Fruit fly (Drosophila melanogaster) whole organism, pupa: Measurements from ENCODE around the gene Acbp3.

Source experiments
- CG10348 ChIP-seq: fragments of 200-800 bp; sonication (Bioruptor generic); IDR thresholded peaks from 2 replicates; pipeline ENCODE4 v1.3.6; 2022; ENCODE audit warnings: missing biosample characterization, missing genetic modification characterization
- CG12605 ChIP-seq: fragments of 200-800 bp; sonication (Bioruptor generic); IDR thresholded peaks from 2 replicates; pipeline ENCODE4 v1.3.6; 2022; ENCODE audit warnings: missing biosample characterization, missing genetic modification characterization
- CG13204 ChIP-seq: fragments of 200-800 bp; sonication (Bioruptor generic); optimal IDR thresholded peaks from 2 replicates; lab custom pipeline; 2018; ENCODE audit warnings: missing biosample characterization, mild to moderate bottlenecking, missing genetic modification characterization, moderate library complexity
- CG14655 ChIP-seq: fragments of 200-800 bp; sonication (Bioruptor generic); optimal IDR thresholded peaks from 3 replicates; lab custom pipeline; 2017; ENCODE audit warnings: mild to moderate bottlenecking, missing biosample characterization, missing genetic modification reagents, missing genetic modification characterization
- CG15710 ChIP-seq: fragments of 200-800 bp; sonication (Bioruptor generic); optimal IDR thresholded peaks from 2 replicates; lab custom pipeline; 2018; ENCODE audit warnings: missing biosample characterization, mild to moderate bottlenecking, missing genetic modification characterization, moderate library complexity
- CG17806 ChIP-seq: fragments of 200-800 bp; sonication (Bioruptor generic); optimal IDR thresholded peaks from 2 replicates; lab custom pipeline; 2018; ENCODE audit warnings: missing biosample characterization, mild to moderate bottlenecking, missing genetic modification characterization, moderate library complexity
- CG32121 ChIP-seq: fragments of 200-800 bp; sonication (Bioruptor generic); IDR thresholded peaks from 2 replicates; pipeline ENCODE4 v1.3.6; 2022; ENCODE audit warnings: missing biosample characterization, missing genetic modification characterization
- CG34367 ChIP-seq: fragments of 200-800 bp; sonication (Bioruptor generic); optimal IDR thresholded peaks from 2 replicates; lab custom pipeline; 2018; ENCODE audit warnings: missing biosample characterization, mild to moderate bottlenecking, missing genetic modification characterization
- CG4496 ChIP-seq: fragments of 200-800 bp; sonication (Bioruptor generic); IDR thresholded peaks from 3 replicates; pipeline ENCODE4 v1.3.6; 2022; ENCODE audit warnings: missing biosample characterization, missing genetic modification characterization
- CG8159 ChIP-seq: fragments of 200-800 bp; sonication (Bioruptor generic); optimal IDR thresholded peaks from 3 replicates; lab custom pipeline; 2018; ENCODE audit warnings: missing biosample characterization, mild to moderate bottlenecking, missing genetic modification characterization, moderate library complexity
- CG8301 ChIP-seq: fragments of 200-800 bp; sonication (Bioruptor generic); optimal IDR thresholded peaks from 2 replicates; lab custom pipeline; 2018; ENCODE audit warnings: missing biosample characterization, mild to moderate bottlenecking, missing genetic modification characterization
- CG9948 ChIP-seq: fragments of 200-800 bp; sonication (Bioruptor generic); optimal IDR thresholded peaks from 2 replicates; lab custom pipeline; 2018; ENCODE audit warnings: missing biosample characterization, mild to moderate bottlenecking, missing genetic modification characterization, moderate library complexity
- D1 ChIP-seq: fragments of 200-800 bp; sonication (Bioruptor generic); optimal IDR thresholded peaks from 2 replicates; lab custom pipeline; 2018; ENCODE audit warnings: missing biosample characterization, mild to moderate bottlenecking, missing genetic modification characterization, moderate library complexity
- EcR ChIP-seq: fragments of 200-800 bp; sonication (Bioruptor generic); optimal IDR thresholded peaks from 3 replicates; lab custom pipeline; 2019; ENCODE audit warnings: missing biosample characterization, missing genetic modification characterization, mild to moderate bottlenecking, moderate library complexity, missing genetic modification reagents
- Ets98B ChIP-seq: fragments of 200-800 bp; sonication (Bioruptor generic); IDR thresholded peaks from 2 replicates; pipeline ENCODE4 v1.3.6; 2022; ENCODE audit warnings: missing biosample characterization, missing genetic modification characterization
- Pif1A ChIP-seq: fragments of 200-800 bp; sonication (Bioruptor generic); optimal IDR thresholded peaks from 3 replicates; lab custom pipeline; 2016; ENCODE audit warnings: missing biosample characterization, missing genetic modification characterization
- Pif1B ChIP-seq: fragments of 200-800 bp; sonication (Bioruptor generic); optimal IDR thresholded peaks from 3 replicates; lab custom pipeline; 2016; ENCODE audit warnings: missing biosample characterization, missing genetic modification characterization
- Snoo ChIP-seq: fragments of 200-800 bp; sonication (Bioruptor generic); optimal IDR thresholded peaks from 3 replicates; lab custom pipeline; 2017; ENCODE audit warnings: missing biosample characterization, mild to moderate bottlenecking, missing genetic modification characterization, inconsistent platforms
- fd96Ca ChIP-seq: fragments of 200-800 bp; sonication (Bioruptor generic); IDR thresholded peaks from 3 replicates; pipeline ENCODE4 v1.3.6; 2022; ENCODE audit warnings: missing biosample characterization, missing genetic modification characterization
- gl ChIP-seq: fragments of 200-800 bp; sonication (Bioruptor generic); optimal IDR thresholded peaks from 2 replicates; lab custom pipeline; 2018; ENCODE audit warnings: missing biosample characterization, mild to moderate bottlenecking, missing genetic modification characterization
- rn ChIP-seq: fragments of 200-800 bp; sonication (Bioruptor generic); IDR thresholded peaks from 2 replicates; pipeline ENCODE4 v1.3.6; 2022; ENCODE audit warnings: missing biosample characterization, missing genetic modification characterization

The Acbp3 gene

dm6 chr3L:7151521-7152465, 21.1 kb downstream of the Acbp3 start:
- TF ChIP-seq CG14655 (GFP tag; lab: Kevin White, UChicago) (peak; percentile 72), CG4496 (peak; percentile 85; the same call in 2 of the 3 replicates), CG9948 (tag; lab: Kevin White, UChicago) (peak; percentile 53), CG8159 (tag; lab: Kevin White, UChicago) (peak; percentile 45), CG32121 (peak; percentile 75), EcR (no peak), Snoo (no peak), CG12605 (peak; percentile 70), CG15710 (tag; lab: Kevin White, UChicago) (peak; percentile 15), fd96Ca (peak; percentile 68), Ets98B (GFP tag; lab: Robert Waterston, UW) (peak; percentile 83), rn (GFP tag; lab: Robert Waterston, UW) (peak; percentile 50; the same call in 1 of the 2 replicates), CG34367 (tag; lab: Kevin White, UChicago) (no peak), gl (tag; lab: Kevin White, UChicago) (no peak), CG8301 (tag; lab: Kevin White, UChicago) (peak; percentile 63), Pif1B (GFP tag; lab: Kevin White, UChicago) (peak; percentile 47), D1 (tag; lab: Kevin White, UChicago) (no peak), CG13204 (GFP tag; lab: Kevin White, UChicago) (no peak), CG17806 (tag; lab: Kevin White, UChicago) (peak; percentile 44), CG10348 (no peak), Pif1A (peak; percentile 55)

- peak; percentile 57 for TF ChIP-seq Pif1B (GFP tag; lab: Kevin White, UChicago)
- TF ChIP-seq CG13204 (GFP tag; lab: Kevin White, UChicago), result peak; percentile 46
- no peak for TF ChIP-seq CG12605
- peak; percentile 58; the same call in 2 of the 3 replicates for TF ChIP-seq CG4496
- peak; percentile 49 for TF ChIP-seq gl (tag; lab: Kevin White, UChicago)
- TF ChIP-seq Pif1A, result peak; percentile 82
- TF ChIP-seq CG9948 (tag; lab: Kevin White, UChicago), result peak; percentile 75
- no peak for TF ChIP-seq rn (GFP tag; lab: Robert Waterston, UW)
- peak; percentile 82 for TF ChIP-seq CG17806 (tag; lab: Kevin White, UChicago)
- TF ChIP-seq CG8301 (tag; lab: Kevin White, UChicago), result peak; percentile 76
- TF ChIP-seq D1 (tag; lab: Kevin White, UChicago), result peak; percentile 39
- TF ChIP-seq CG15710 (tag; lab: Kevin White, UChicago), result peak; percentile 80
- TF ChIP-seq CG8159 (tag; lab: Kevin White, UChicago), result peak; percentile 87
- TF ChIP-seq Ets98B (GFP tag; lab: Robert Waterston, UW), result peak; percentile 39
- TF ChIP-seq CG32121, result peak; percentile 50
- no peak for TF ChIP-seq CG10348
- TF ChIP-seq Snoo, result peak; percentile 46
- TF ChIP-seq CG14655 (GFP tag; lab: Kevin White, UChicago), result peak; percentile 80
- no peak for TF ChIP-seq fd96Ca
- TF ChIP-seq CG34367 (tag; lab: Kevin White, UChicago), result peak; percentile 63
- TF ChIP-seq EcR, result no peak
Observed at dm6 chr3L:7153634-7154033, 23.0 kb downstream of the Acbp3 start.

dm6 chr3L:7154249-7154648, 23.6 kb downstream of the Acbp3 start:
- TF ChIP-seq rn (GFP tag; lab: Robert Waterston, UW) (no peak), CG14655 (GFP tag; lab: Kevin White, UChicago) (no peak), Snoo (no peak), CG4496 (no peak), fd96Ca (no peak), CG17806 (tag; lab: Kevin White, UChicago) (no peak), EcR (no peak), CG8301 (tag; lab: Kevin White, UChicago) (no peak), gl (tag; lab: Kevin White, UChicago) (no peak), CG9948 (tag; lab: Kevin White, UChicago) (no peak), CG8159 (tag; lab: Kevin White, UChicago) (no peak), CG34367 (tag; lab: Kevin White, UChicago) (no peak), CG12605 (no peak)

dm6 chr3L:7155522-7155978, 24.9 kb downstream of the Acbp3 start:
- TF ChIP-seq CG12605, result no peak
- peak; percentile 19 for TF ChIP-seq CG34367 (tag; lab: Kevin White, UChicago)
- peak; percentile 65 for TF ChIP-seq CG8301 (tag; lab: Kevin White, UChicago)
- TF ChIP-seq CG17806 (tag; lab: Kevin White, UChicago), result peak; percentile 47
- peak; percentile 63 for TF ChIP-seq Pif1B (GFP tag; lab: Kevin White, UChicago)
- TF ChIP-seq D1 (tag; lab: Kevin White, UChicago), result no peak
- no peak for TF ChIP-seq gl (tag; lab: Kevin White, UChicago)
- TF ChIP-seq rn (GFP tag; lab: Robert Waterston, UW), result no peak
- TF ChIP-seq CG4496, result peak; percentile 50
- TF ChIP-seq CG15710 (tag; lab: Kevin White, UChicago), result peak; percentile 61
- TF ChIP-seq EcR, result no peak
- TF ChIP-seq CG13204 (GFP tag; lab: Kevin White, UChicago), result peak; percentile 26
- TF ChIP-seq CG32121, result no peak; the same call in 1 of the 2 replicates
- TF ChIP-seq CG8159 (tag; lab: Kevin White, UChicago), result peak; percentile 67
- TF ChIP-seq CG14655 (GFP tag; lab: Kevin White, UChicago), result peak; percentile 75
- TF ChIP-seq Snoo, result peak; percentile 54
- TF ChIP-seq Pif1A, result peak; percentile 69
- no peak for TF ChIP-seq CG10348
- TF ChIP-seq fd96Ca, result no peak; the same call in 1 of the 3 replicates
- peak; percentile 21 for TF ChIP-seq Ets98B (GFP tag; lab: Robert Waterston, UW)
- TF ChIP-seq CG9948 (tag; lab: Kevin White, UChicago), result peak; percentile 65
